Fruit fly (Drosophila melanogaster): ENCODE measurements around the gene bou.

The bou gene

DNA sequence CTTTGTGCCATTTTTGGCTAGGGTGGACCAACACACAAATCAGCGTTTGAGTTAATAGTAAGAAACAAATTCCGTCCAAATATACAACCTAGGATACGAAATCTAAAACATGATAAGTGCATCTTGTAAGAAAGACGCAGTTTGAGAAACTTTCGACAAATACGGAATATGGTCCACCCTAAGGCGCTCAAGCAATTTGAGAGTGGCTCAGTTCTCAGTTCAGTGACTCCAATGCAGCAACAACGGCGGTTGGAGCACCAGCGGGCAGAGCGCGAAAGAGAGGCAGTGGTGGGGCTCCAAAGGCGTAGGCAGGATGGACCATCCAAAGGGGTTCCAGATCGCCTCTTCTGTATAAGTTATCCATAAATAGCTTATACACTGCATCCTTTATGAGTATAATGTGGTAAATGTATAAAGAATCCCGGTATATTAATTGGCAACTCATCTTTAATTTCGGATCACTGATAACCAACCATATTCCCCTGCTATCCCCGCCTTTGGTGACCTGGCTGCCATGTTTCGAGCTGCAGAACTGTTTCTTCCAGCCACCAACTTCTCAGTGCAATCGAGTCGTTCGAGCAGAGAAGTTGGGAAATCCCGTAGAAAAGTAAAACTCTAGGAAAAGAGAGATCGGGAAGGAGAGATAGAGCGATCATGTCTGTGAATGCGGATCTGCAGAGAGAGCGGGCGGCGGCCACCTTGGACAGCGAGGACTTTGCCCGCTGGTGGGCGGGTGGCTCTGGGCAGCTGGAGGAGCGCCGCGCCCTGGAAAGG, 16.7 kb upstream of the bou start, which contains the start of gene CG4586 (continued):
- TF ChIP-seq CG42726 (GFP tag; IDR thresholded peaks at IDR 0.05; ENCODE audit: partially characterized antibody): no peak
- peak; percentile 85 for TF ChIP-seq CG2889 (GFP tag; IDR thresholded peaks at IDR 0.05)
- TF ChIP-seq CG12659 (GFP tag; optimal IDR thresholded peaks at IDR 0.05): peak; percentile 96
- peak; percentile 98 for TF ChIP-seq CG3281 (GFP tag; optimal IDR thresholded peaks at IDR 0.05)
- peak; percentile 88 for TF ChIP-seq sens-2 (GFP tag; IDR thresholded peaks at IDR 0.05)
- TF ChIP-seq prd (optimal IDR thresholded peaks at IDR 0.05): no peak
- peak; percentile 90 for TF ChIP-seq prd (GFP tag; IDR thresholded peaks at IDR 0.05)
- TF ChIP-seq Dad (GFP tag; optimal IDR thresholded peaks at IDR 0.05): peak; percentile 91
- TF ChIP-seq lilli (GFP tag; optimal IDR thresholded peaks at IDR 0.05): peak; percentile 96
- TF ChIP-seq Atf-2 (GFP tag; optimal IDR thresholded peaks at IDR 0.05): peak; percentile 90
- peak; percentile 95 for TF ChIP-seq NfI (GFP tag; optimal IDR thresholded peaks at IDR 0.05)
- peak; percentile 88 for TF ChIP-seq CG18011 (GFP tag; optimal IDR thresholded peaks at IDR 0.05)
- TF ChIP-seq CG15601 (tag; optimal IDR thresholded peaks at IDR 0.05): peak; percentile 85
- peak; percentile 96 for TF ChIP-seq stc (GFP tag; IDR thresholded peaks at IDR 0.05)
- TF ChIP-seq CG7839 (tag; optimal IDR thresholded peaks at IDR 0.05): peak; percentile 95
- peak; percentile 95 for TF ChIP-seq CG17328 (GFP tag; IDR thresholded peaks at IDR 0.05)
- peak; percentile 97 for TF ChIP-seq CG11695 (GFP tag; IDR thresholded peaks at IDR 0.05)
- TF ChIP-seq CG10321 (GFP tag; IDR thresholded peaks at IDR 0.05): peak; percentile 80
- TF ChIP-seq gsb (GFP tag; IDR thresholded peaks at IDR 0.05): peak; percentile 90
- TF ChIP-seq cwo (GFP tag; optimal IDR thresholded peaks at IDR 0.05): peak; percentile 95
- TF ChIP-seq Chrac-16 (GFP tag; optimal IDR thresholded peaks at IDR 0.05): peak; percentile 91
- peak; percentile 87 for TF ChIP-seq Ptx1 (GFP tag; IDR thresholded peaks at IDR 0.05)
- no peak for TF ChIP-seq hbn (GFP tag; IDR thresholded peaks at IDR 0.05; ENCODE audit: partially characterized antibody)
- TF ChIP-seq phol (tag; optimal IDR thresholded peaks at IDR 0.05): peak; percentile 89
- TF ChIP-seq amos (GFP tag; IDR thresholded peaks at IDR 0.05; ENCODE audit: partially characterized antibody): no peak
- TF ChIP-seq CG2202 (tag; optimal IDR thresholded peaks at IDR 0.05): peak; percentile 83
- TF ChIP-seq oc (tag; optimal IDR thresholded peaks at IDR 0.05): peak; percentile 93
- peak; percentile 95 for TF ChIP-seq CG13894 (tag; optimal IDR thresholded peaks at IDR 0.05)
- peak; percentile 67 for TF ChIP-seq ssp (GFP tag; IDR thresholded peaks at IDR 0.05)
- no peak for TF ChIP-seq eve (GFP tag; optimal IDR thresholded peaks at IDR 0.05)
- peak; percentile 91 for TF ChIP-seq CG1529 (GFP tag; optimal IDR thresholded peaks at IDR 0.05)
- TF ChIP-seq mam (GFP tag; optimal IDR thresholded peaks at IDR 0.05): peak; percentile 92
- peak; percentile 94 for TF ChIP-seq CG14014 (GFP tag; IDR thresholded peaks at IDR 0.05)
- peak; percentile 95 for TF ChIP-seq Xrp1 (GFP tag; IDR thresholded peaks at IDR 0.05)
- TF ChIP-seq sima (GFP tag; optimal IDR thresholded peaks at IDR 0.05): peak; percentile 89
- peak; percentile 72 for TF ChIP-seq Spps (tag; optimal IDR thresholded peaks at IDR 0.05)
- peak; percentile 96 for TF ChIP-seq ATbp (GFP tag; optimal IDR thresholded peaks at IDR 0.05)
- no peak for TF ChIP-seq Dll (GFP tag; IDR thresholded peaks at IDR 0.05; ENCODE audit: partially characterized antibody)
- TF ChIP-seq Bgb (GFP tag; IDR thresholded peaks at IDR 0.05; ENCODE audit: partially characterized antibody): no peak
- TF ChIP-seq H15 (GFP tag; IDR thresholded peaks at IDR 0.05): peak; percentile 85
- TF ChIP-seq CG8924 (tag; optimal IDR thresholded peaks at IDR 0.05): peak; percentile 95
- peak; percentile 90 for TF ChIP-seq Bdp1 (GFP tag; optimal IDR thresholded peaks at IDR 0.05)
- peak; percentile 91 for TF ChIP-seq ash1 (GFP tag; optimal IDR thresholded peaks at IDR 0.05)
- peak; percentile 78; the same call in 1 of the 2 replicates for TF ChIP-seq ham (GFP tag; IDR thresholded peaks at IDR 0.05)
- no peak for TF ChIP-seq bbx (GFP tag; IDR thresholded peaks at IDR 0.05; ENCODE audit: partially characterized antibody)
- TF ChIP-seq vnd (GFP tag; IDR thresholded peaks at IDR 0.05; ENCODE audit: partially characterized antibody): no peak
- peak; percentile 99 for TF ChIP-seq Drgx (GFP tag; IDR thresholded peaks at IDR 0.05)
- TF ChIP-seq CG13775 (GFP tag; optimal IDR thresholded peaks at IDR 0.05): peak; percentile 91
- TF ChIP-seq CG5180 (GFP tag; optimal IDR thresholded peaks at IDR 0.05): peak; percentile 87
